Worm (Caenorhabditis elegans) whole organism, young adult: ENCODE results near the gene srd-44.

Source experiments
- F10E7.11 ChIP-seq: sonication (generic microtip); optimal IDR thresholded peaks from 2 replicates; lab custom pipeline; 2017; ENCODE audit warnings: mild to moderate bottlenecking, missing genetic modification characterization, moderate library complexity, missing compliant biosample characterization
- akir-1 ChIP-seq: fragments of 200-800 bp; sonication (Bioruptor generic); optimal IDR thresholded peaks from 2 replicates; lab custom pipeline; 2018; ENCODE audit warnings: mild to moderate bottlenecking, missing genetic modification characterization, moderate library complexity, missing compliant biosample characterization
- ama-1 ChIP-seq, 3 experiments: fragments of 150-350 bp in 1 of 3; sonication (generic microtip) in 2 of 3; optimal IDR thresholded peaks; 2 replicates each; lab custom pipeline; 2014 to 2018; ENCODE audit warnings: missing biosample characterization in 2 of 3, missing genetic modification characterization in 2 of 3, missing genetic modification reagents in 2 of 3
- ceh-100 ChIP-seq: fragments of 200-800 bp; sonication (Bioruptor generic); IDR thresholded peaks from 2 replicates; pipeline ENCODE4 v1.3.6; 2022; ENCODE audit warnings: missing genetic modification reagents, missing genetic modification characterization, missing compliant biosample characterization
- nfya-1 ChIP-seq: sonication (generic microtip); optimal IDR thresholded peaks from 2 replicates; lab custom pipeline; 2017; ENCODE audit warnings: antibody characterized with exemption, missing compliant biosample characterization, missing genetic modification characterization, borderline replicate concordance; ENCODE audit not compliant: insufficient read depth
- pha-4 ChIP-seq: fragments of 150-350 bp; sonication (generic microtip); optimal IDR thresholded peaks from 2 replicates; lab custom pipeline; 2014; ENCODE audit warnings: missing biosample characterization, missing genetic modification reagents, missing genetic modification characterization
- sdz-38 ChIP-seq: sonication (generic microtip); optimal IDR thresholded peaks from 2 replicates; lab custom pipeline; 2016; ENCODE audit warnings: missing genotype, missing genetic modification characterization, missing compliant biosample characterization
- snpc-3.4 ChIP-seq: sonication (generic microtip); optimal IDR thresholded peaks from 2 replicates; lab custom pipeline; 2017; ENCODE audit warnings: missing genetic modification characterization, mild to moderate bottlenecking, missing compliant biosample characterization, antibody characterized with exemption, moderate library complexity, missing genotype, missing genetic modification reagents
- somi-1 ChIP-seq: fragments of 200-800 bp; sonication (Bioruptor generic); optimal IDR thresholded peaks from 2 replicates; lab custom pipeline; 2018; ENCODE audit warnings: mild to moderate bottlenecking, missing genetic modification characterization, missing compliant biosample characterization
- tlf-1 ChIP-seq: fragments of 200-800 bp; sonication (Bioruptor generic); optimal IDR thresholded peaks from 2 replicates; lab custom pipeline; 2018; ENCODE audit warnings: mild to moderate bottlenecking, missing genetic modification characterization, missing compliant biosample characterization

DNA sequence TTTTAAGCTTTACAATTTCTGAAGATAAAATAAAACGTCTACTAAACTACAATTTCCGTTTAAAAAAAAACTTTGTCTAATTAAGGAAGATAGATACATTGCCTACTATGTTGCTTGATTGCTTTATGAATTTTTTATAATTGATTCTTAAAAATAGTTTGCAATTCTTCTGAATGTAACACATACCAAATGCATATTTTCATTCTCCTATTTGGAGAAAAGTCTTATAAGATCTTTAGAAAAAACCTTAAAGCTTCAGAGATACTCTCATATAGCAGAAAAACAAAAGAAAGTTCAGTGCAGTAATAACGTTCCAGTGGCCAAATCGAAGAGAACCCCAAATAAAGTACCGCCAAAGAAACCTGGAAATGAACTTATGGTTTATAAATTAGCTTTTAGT, 31.7 kb upstream of the srd-44 start, which contains the start of gene phf-32:
- TF ChIP-seq sdz-38 (tag; lab: Kevin White, UChicago) (no peak), nfya-1 (tag; lab: Kevin White, UChicago) (no peak), pha-4 (tag; lab: Kevin White, UChicago) (no peak), F10E7.11 (no peak), ama-1 (optimal IDR thresholded peaks at IDR 0.05; lab: Kevin White, UChicago) (no peak), ama-1 (GFP tag; optimal IDR thresholded peaks at IDR 0.05; lab: Kevin White, UChicago) (no peak), snpc-3.4 (tag; lab: Kevin White, UChicago) (no peak), akir-1 (GFP tag; lab: Kevin White, UChicago) (no peak), tlf-1 (GFP tag; lab: Kevin White, UChicago) (no peak), ceh-100 (GFP tag; lab: Robert Waterston, UW) (no peak), somi-1 (GFP tag; lab: Kevin White, UChicago) (no peak)
